Worm (Caenorhabditis elegans) whole organism, L3 larva: ENCODE results near the gene Y75B8A.10.

Experiments
- R02D3.7 ChIP-seq: fragments of 150-350 bp; optimal IDR thresholded peaks from 2 replicates; lab custom pipeline; 2014; ENCODE audit warnings: missing biosample characterization, missing genetic modification characterization
- ZK546.5 ChIP-seq: sonication (generic microtip); optimal IDR thresholded peaks from 2 replicates; lab custom pipeline; 2017; ENCODE audit warnings: missing biosample characterization, missing genetic modification characterization
- aly-2 ChIP-seq: fragments of 150-350 bp; optimal IDR thresholded peaks from 2 replicates; lab custom pipeline; 2014; ENCODE audit warnings: missing biosample characterization, missing genetic modification characterization
- ama-1 ChIP-seq: fragments of 150-350 bp; optimal IDR thresholded peaks from 2 replicates; lab custom pipeline; 2018
- ceh-16 ChIP-seq: sonication (generic microtip); optimal IDR thresholded peaks from 2 replicates; lab custom pipeline; 2017; ENCODE audit warnings: missing biosample characterization, missing genetic modification characterization
- ceh-28 ChIP-seq: fragments of 150-350 bp; optimal IDR thresholded peaks from 2 replicates; lab custom pipeline; 2014; ENCODE audit warnings: missing biosample characterization, missing genetic modification reagents, missing genetic modification characterization
- ceh-82 ChIP-seq: fragments of 150-350 bp; optimal IDR thresholded peaks from 2 replicates; lab custom pipeline; 2014; ENCODE audit warnings: missing biosample characterization, missing genetic modification characterization
- ceh-9 ChIP-seq: sonication (generic microtip); optimal IDR thresholded peaks from 2 replicates; lab custom pipeline; 2018; ENCODE audit warnings: missing biosample characterization, missing genetic modification characterization
- daf-12 ChIP-seq: fragments of 150-350 bp; optimal IDR thresholded peaks from 2 replicates; lab custom pipeline; 2014; ENCODE audit warnings: missing biosample characterization, missing genetic modification reagents, missing genetic modification characterization
- egl-27 ChIP-seq: sonication (generic microtip); optimal IDR thresholded peaks from 4 replicates; lab custom pipeline; 2017; ENCODE audit warnings: missing biosample characterization, missing genetic modification reagents, missing genetic modification characterization
- elt-1 ChIP-seq: fragments of 150-350 bp; optimal IDR thresholded peaks from 2 replicates; lab custom pipeline; 2014; ENCODE audit warnings: missing biosample characterization, missing genetic modification characterization
- elt-2 ChIP-seq: sonication (generic microtip); optimal IDR thresholded peaks from 2 replicates; lab custom pipeline; 2016; ENCODE audit warnings: missing genetic modification reagents, mild to moderate bottlenecking, missing genetic modification characterization, missing compliant biosample characterization
- elt-3 ChIP-seq, 3 experiments: fragments of 150-350 bp in 1 of 3; sonication (generic microtip) in 2 of 3; optimal IDR thresholded peaks; 2 replicates in 2 of 3; 4 replicates in 1 of 3; lab custom pipeline; 2014 to 2017; ENCODE audit warnings: missing biosample characterization in 3 of 3, missing genetic modification characterization in 3 of 3
- eor-1 ChIP-seq, 2 experiments: fragments of 150-350 bp; optimal IDR thresholded peaks; 2 replicates each; lab custom pipeline; 2014 to 2018; ENCODE audit warnings: missing biosample characterization in 2 of 2, missing genetic modification characterization in 2 of 2
- fkh-2 ChIP-seq: fragments of 150-350 bp; optimal IDR thresholded peaks from 2 replicates; lab custom pipeline; 2014; ENCODE audit warnings: missing biosample characterization, missing genetic modification reagents, missing genetic modification characterization
- hmg-11 ChIP-seq: sonication (generic microtip); optimal IDR thresholded peaks from 2 replicates; lab custom pipeline; 2016; ENCODE audit warnings: missing genetic modification characterization, missing compliant biosample characterization
- jun-1 ChIP-seq: fragments of 150-350 bp; optimal IDR thresholded peaks from 2 replicates; lab custom pipeline; 2014; ENCODE audit warnings: missing biosample characterization, missing genetic modification reagents, missing genetic modification characterization
- lin-15B ChIP-seq: fragments of 150-350 bp; optimal IDR thresholded peaks from 2 replicates; lab custom pipeline; 2014; ENCODE audit warnings: missing biosample characterization, missing genetic modification characterization
- lin-39 ChIP-seq: fragments of 150-350 bp; optimal IDR thresholded peaks from 2 replicates; lab custom pipeline; 2018; ENCODE audit warnings: missing biosample characterization, missing genetic modification reagents, missing genetic modification characterization
- lsy-12 ChIP-seq: sonication (generic microtip); optimal IDR thresholded peaks from 2 replicates; lab custom pipeline; 2016; ENCODE audit warnings: mild to moderate bottlenecking, missing genetic modification characterization, missing compliant biosample characterization
- nfya-1 ChIP-seq: sonication (generic microtip); optimal IDR thresholded peaks from 2 replicates; lab custom pipeline; 2017; ENCODE audit warnings: missing genetic modification characterization, mild to moderate bottlenecking, missing compliant biosample characterization, antibody characterized with exemption, moderate library complexity; ENCODE audit not compliant: insufficient read depth
- nhr-11 ChIP-seq: fragments of 150-350 bp; optimal IDR thresholded peaks from 2 replicates; lab custom pipeline; 2014; ENCODE audit warnings: missing biosample characterization, missing genetic modification characterization
- nhr-23 ChIP-seq: fragments of 150-350 bp; optimal IDR thresholded peaks from 2 replicates; lab custom pipeline; 2014; ENCODE audit warnings: missing biosample characterization, missing genetic modification reagents, missing genetic modification characterization
- nhr-237 ChIP-seq: fragments of 150-350 bp; optimal IDR thresholded peaks from 2 replicates; lab custom pipeline; 2014; ENCODE audit warnings: missing biosample characterization, missing genetic modification characterization
- nhr-28 ChIP-seq: fragments of 150-350 bp; optimal IDR thresholded peaks from 2 replicates; lab custom pipeline; 2014; ENCODE audit warnings: missing biosample characterization, missing genetic modification characterization
- nhr-67 ChIP-seq: fragments of 150-350 bp; optimal IDR thresholded peaks from 2 replicates; lab custom pipeline; 2014; ENCODE audit warnings: missing biosample characterization, missing genetic modification characterization
- nhr-76 ChIP-seq: fragments of 150-350 bp; sonication (generic microtip); optimal IDR thresholded peaks from 5 replicates; lab custom pipeline; 2014; ENCODE audit warnings: missing biosample characterization, missing genetic modification characterization
- pha-4 ChIP-seq: fragments of 150-350 bp; optimal IDR thresholded peaks from 2 replicates; lab custom pipeline; 2014; ENCODE audit warnings: missing biosample characterization, missing genetic modification reagents, missing genetic modification characterization
- pqm-1 ChIP-seq: fragments of 150-350 bp; optimal IDR thresholded peaks from 2 replicates; lab custom pipeline; 2017; ENCODE audit warnings: missing biosample characterization, missing genetic modification characterization, inconsistent platforms
- sea-2 ChIP-seq: fragments of 150-350 bp; sonication (generic microtip); optimal IDR thresholded peaks from 4 replicates; lab custom pipeline; 2014; ENCODE audit warnings: missing biosample characterization, missing genetic modification reagents, missing genetic modification characterization
- unc-62 ChIP-seq: fragments of 150-350 bp; sonication (generic microtip); optimal IDR thresholded peaks from 4 replicates; lab custom pipeline; 2014; ENCODE audit warnings: missing biosample characterization, missing genetic modification reagents, missing genetic modification characterization
- ztf-11 ChIP-seq: fragments of 150-350 bp; optimal IDR thresholded peaks from 2 replicates; lab custom pipeline; 2014; ENCODE audit warnings: missing biosample characterization, missing genetic modification characterization
- ztf-4 ChIP-seq: fragments of 150-350 bp; optimal IDR thresholded peaks from 2 replicates; lab custom pipeline; 2014; ENCODE audit warnings: missing biosample characterization, missing genetic modification characterization

Gene Y75B8A.10

DNA sequence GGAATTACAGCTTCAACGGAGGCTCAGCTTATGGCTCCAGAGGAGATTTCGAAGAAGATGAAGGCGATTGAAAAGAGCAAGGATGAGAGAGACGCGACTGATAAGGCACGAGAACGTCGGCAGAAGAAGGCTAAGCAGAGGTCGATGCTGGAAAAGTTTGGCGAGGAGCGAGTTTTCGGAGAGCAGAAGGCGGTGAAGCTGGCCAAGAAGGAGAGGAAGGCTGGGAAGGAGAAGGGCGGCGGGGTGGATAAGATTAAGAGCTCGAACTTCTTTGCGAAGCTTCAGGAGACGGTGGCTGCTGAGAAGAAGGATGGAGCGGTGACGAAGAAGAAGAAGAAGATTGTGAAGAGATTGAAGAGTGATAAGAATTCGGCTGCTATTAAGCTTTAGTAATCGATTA lies 23.6 kb downstream of the Y75B8A.10 start:
- TF ChIP-seq ztf-11 (tag; lab: Kevin White, UChicago): no peak
- no peak for TF ChIP-seq nhr-67 (tag; lab: Kevin White, UChicago)
- no peak for TF ChIP-seq daf-12 (tag; lab: Kevin White, UChicago)

- TF ChIP-seq nfya-1 (tag; lab: Kevin White, UChicago): peak; percentile 78
- no peak for TF ChIP-seq unc-62 (GFP tag; lab: Kevin White, UChicago)
- no peak for TF ChIP-seq eor-1 (tag; optimal IDR thresholded peaks at IDR 0.05; lab: Kevin White, UChicago)
- TF ChIP-seq, all 47 proteins: peak for 1
Measured at ce11 chrIII:12157576-12157975, 25.2 kb downstream of the Y75B8A.10 start.

DNA sequence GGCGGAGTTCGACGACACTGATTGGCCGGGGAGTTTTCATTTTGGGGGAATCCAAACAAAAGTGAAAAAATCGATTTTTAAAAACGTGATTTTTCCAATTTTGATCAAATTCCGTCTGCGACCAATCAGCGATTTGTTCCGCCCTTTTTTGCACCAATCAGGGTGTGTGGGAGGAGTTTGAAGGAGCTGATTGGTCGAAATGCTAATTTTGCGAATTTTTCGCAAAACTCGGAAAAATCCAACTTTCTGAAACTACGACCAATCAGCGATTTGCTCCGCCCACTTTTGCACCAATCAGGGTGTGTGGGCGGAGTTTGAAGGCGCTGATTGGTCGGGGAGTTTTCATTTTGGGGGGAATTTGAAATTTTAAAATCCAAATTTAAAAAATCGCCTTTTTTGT lies 26.2 kb downstream of the Y75B8A.10 start:
- TF ChIP-seq sea-2 (GFP tag; lab: Kevin White, UChicago) (no peak), pha-4 (tag; lab: Kevin White, UChicago) (no peak), R02D3.7 (tag; lab: Kevin White, UChicago) (no peak), elt-3 (tag; optimal IDR thresholded peaks at IDR 0.05; lab: Kevin White, UChicago) (no peak), nfya-1 (tag; lab: Kevin White, UChicago) (peak; percentile 77), elt-2 (tag; lab: Kevin White, UChicago) (no peak), ceh-16 (tag; lab: Kevin White, UChicago) (no peak), elt-1 (tag; lab: Kevin White, UChicago) (no peak)

- TF ChIP-seq ZK546.5 (tag; lab: Kevin White, UChicago): no peak
- TF ChIP-seq lsy-12 (tag; lab: Kevin White, UChicago): no peak
- TF ChIP-seq nfya-1 (tag; lab: Kevin White, UChicago): peak; percentile 99
- TF ChIP-seq nhr-76: no peak
- no peak for TF ChIP-seq lin-15B (tag; lab: Kevin White, UChicago)
- TF ChIP-seq ztf-4 (tag; lab: Kevin White, UChicago): no peak
Measured at ce11 chrIII:12155759-12156158, 27.1 kb downstream of the Y75B8A.10 start.

ce11 chrIII:12153514-12153913 lies 29.3 kb downstream of the Y75B8A.10 start:
- TF ChIP-seq eor-1 (tag; optimal IDR thresholded peaks at IDR 0.05; lab: Kevin White, UChicago): no peak
- no peak for TF ChIP-seq lsy-12 (tag; lab: Kevin White, UChicago)
- TF ChIP-seq nhr-237: no peak
- peak; percentile 74 for TF ChIP-seq nfya-1 (tag; lab: Kevin White, UChicago)
- TF ChIP-seq nhr-28 (tag; lab: Kevin White, UChicago): no peak
- TF ChIP-seq ceh-82 (tag; lab: Kevin White, UChicago): no peak

ce11 chrIII:12152599-12152998 lies 30.2 kb downstream of the Y75B8A.10 start, which contains the start of gene Y75B8A.7:
Gene Y75B8A.7 (plus strand): TSS chrIII:12152899.
- no peak for TF ChIP-seq aly-2
- no peak for TF ChIP-seq R02D3.7 (tag; lab: Kevin White, UChicago)
- no peak for TF ChIP-seq nhr-67 (tag; lab: Kevin White, UChicago)
- no peak for TF ChIP-seq nhr-11 (tag; lab: Kevin White, UChicago)
- peak; percentile 8 for TF ChIP-seq hmg-11 (tag; lab: Kevin White, UChicago)
- no peak for TF ChIP-seq lin-39 (tag; lab: Kevin White, UChicago)
- TF ChIP-seq pqm-1 (tag; lab: Kevin White, UChicago): no peak
- no peak for TF ChIP-seq nhr-23 (tag; lab: Kevin White, UChicago)
- no peak for TF ChIP-seq jun-1 (tag; lab: Kevin White, UChicago)
- TF ChIP-seq ceh-28 (tag; lab: Kevin White, UChicago): peak; percentile 12
- no peak for TF ChIP-seq ztf-11 (tag; lab: Kevin White, UChicago)
- TF ChIP-seq ceh-9 (tag; lab: Kevin White, UChicago): no peak
- no peak for TF ChIP-seq egl-27 (tag; lab: Kevin White, UChicago)
- no peak for TF ChIP-seq fkh-2 (tag; lab: Kevin White, UChicago)
- no peak for TF ChIP-seq ama-1
- TF ChIP-seq ceh-16 (tag; lab: Kevin White, UChicago): no peak
